Fruit fly (Drosophila melanogaster) Kc167 (cell line): ENCODE results near the gene CG4709.

Experiments
- Myc ChIP-seq: fragments of >200 bp; optimal IDR thresholded peaks from 2 replicates; lab custom pipeline; 2017; ENCODE audit warnings: missing external identifiers
- Sin3A ChIP-seq: fragments of >200 bp; optimal IDR thresholded peaks from 2 replicates; lab custom pipeline; 2018; ENCODE audit warnings: missing external identifiers
- h ChIP-seq: fragments of >200 bp; optimal IDR thresholded peaks from 3 replicates; lab custom pipeline; 2018; ENCODE audit warnings: missing external identifiers
- insv ChIP-seq: fragments of >200 bp; optimal IDR thresholded peaks from 3 replicates; lab custom pipeline; 2018; ENCODE audit warnings: missing external identifiers
- psq ChIP-seq: fragments of >200 bp; optimal IDR thresholded peaks from 2 replicates; lab custom pipeline; 2017; ENCODE audit warnings: missing external identifiers
- ttk ChIP-seq: sonication (Bioruptor generic); optimal IDR thresholded peaks from 2 replicates; lab custom pipeline; 2017; ENCODE audit warnings: missing external identifiers

The CG4709 gene

DNA sequence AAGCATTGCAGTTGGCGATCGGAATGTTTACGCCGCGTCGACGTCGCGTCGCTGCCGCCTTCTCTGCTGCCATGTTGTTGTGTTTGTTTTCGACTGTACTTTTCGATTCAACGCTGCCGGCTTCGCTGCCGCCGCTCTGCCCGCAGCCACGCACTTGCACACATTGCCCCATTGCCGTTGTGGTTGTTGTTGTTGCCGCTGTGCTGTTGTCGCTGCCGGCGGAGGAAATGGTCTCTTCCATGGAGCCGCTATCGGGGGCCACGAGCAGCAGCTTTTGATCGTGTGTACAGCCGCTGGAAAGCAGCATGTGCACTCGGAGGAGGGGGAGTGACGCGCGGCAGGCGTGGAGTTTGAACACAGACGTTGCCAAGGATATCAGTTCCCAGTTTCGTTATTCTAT lies 50.4 kb downstream of the CG4709 start:
- TF ChIP-seq Sin3A (lab: Kevin White, UChicago), result no peak
- TF ChIP-seq ttk (lab: Kevin White, UChicago), result no peak
- no peak for TF ChIP-seq psq (lab: Kevin White, UChicago)
- TF ChIP-seq insv, result no peak
- no peak for TF ChIP-seq Myc (lab: Kevin White, UChicago)
- TF ChIP-seq h (lab: Kevin White, UChicago), result no peak
